Worm (Caenorhabditis elegans) whole organism, young adult: Measurements from ENCODE around the gene F02H6.7.
A peak's percentile ranks its signal among the peaks of the same experiment; 100 is the strongest.

Source experiments
- B0019.2 ChIP-seq: fragments of 200-800 bp; sonication (Bioruptor generic); conservative IDR thresholded peaks from 2 replicates; pipeline ENCODE4 v1.3.6; 2022; ENCODE audit warnings: missing genetic modification reagents, missing genetic modification characterization, missing compliant biosample characterization
- C06A6.2 ChIP-seq: fragments of 200-800 bp; sonication (Bioruptor generic); conservative IDR thresholded peaks from 2 replicates; pipeline ENCODE4 v1.3.6; 2022; ENCODE audit warnings: missing genetic modification characterization, missing compliant biosample characterization
- F10E7.11 ChIP-seq: sonication (generic microtip); optimal IDR thresholded peaks from 2 replicates; lab custom pipeline; 2017; ENCODE audit warnings: mild to moderate bottlenecking, missing genetic modification characterization, moderate library complexity, missing compliant biosample characterization
- F22D6.2 ChIP-seq: sonication (generic microtip); optimal IDR thresholded peaks from 2 replicates; lab custom pipeline; 2016; ENCODE audit warnings: mild to moderate bottlenecking, missing genetic modification characterization, missing compliant biosample characterization
- F57A8.1 ChIP-seq: fragments of 200-800 bp; sonication (Bioruptor generic); optimal IDR thresholded peaks from 2 replicates; lab custom pipeline; 2018; ENCODE audit warnings: mild to moderate bottlenecking, missing genetic modification characterization, moderate library complexity, missing compliant biosample characterization
- F57C9.4 ChIP-seq: sonication (generic microtip); optimal IDR thresholded peaks from 2 replicates; lab custom pipeline; 2017; ENCODE audit warnings: mild to moderate bottlenecking, missing genetic modification characterization, missing compliant biosample characterization
- Y53F4B.3 ChIP-seq: fragments of 200-800 bp; sonication (Bioruptor generic); IDR thresholded peaks from 2 replicates; pipeline ENCODE4 v1.3.6; 2022; ENCODE audit warnings: missing genetic modification reagents, missing genetic modification characterization, missing compliant biosample characterization
- Y67H2A.10 ChIP-seq: fragments of 200-800 bp; sonication (Bioruptor generic); conservative IDR thresholded peaks from 2 replicates; pipeline ENCODE4 v1.3.6; 2022; ENCODE audit warnings: missing genetic modification reagents, missing genetic modification characterization, missing compliant biosample characterization
- aptf-2 ChIP-seq: fragments of 200-800 bp; sonication (Bioruptor generic); conservative IDR thresholded peaks from 2 replicates; pipeline ENCODE4 v1.3.6; 2022; ENCODE audit warnings: missing genetic modification reagents, missing genetic modification characterization, missing compliant biosample characterization
- attf-5 ChIP-seq: fragments of 200-800 bp; sonication (Bioruptor generic); optimal IDR thresholded peaks from 2 replicates; lab custom pipeline; 2018; ENCODE audit warnings: mild to moderate bottlenecking, missing genetic modification characterization, missing compliant biosample characterization
- attf-6 ChIP-seq: fragments of 200-800 bp; sonication (Bioruptor generic); IDR thresholded peaks from 2 replicates; pipeline ENCODE4 v1.3.6; 2022; ENCODE audit warnings: missing genetic modification reagents, missing genetic modification characterization, missing compliant biosample characterization
- bed-1 ChIP-seq: fragments of 200-800 bp; sonication (Bioruptor generic); IDR thresholded peaks from 2 replicates; pipeline ENCODE4 v1.3.6; 2022; ENCODE audit warnings: missing genetic modification reagents, missing genetic modification characterization, missing compliant biosample characterization
- ccch-3 ChIP-seq: fragments of 200-800 bp; sonication (Bioruptor generic); optimal IDR thresholded peaks from 2 replicates; lab custom pipeline; 2018; ENCODE audit warnings: mild to moderate bottlenecking, missing genetic modification characterization, missing compliant biosample characterization
- cebp-1 ChIP-seq, 2 experiments: fragments of 200-800 bp in 1 of 2; sonication (Bioruptor generic) in 1 of 2; sonication (generic microtip) in 1 of 2; IDR thresholded peaks in 1 of 2; optimal IDR thresholded peaks in 1 of 2; 2 replicates each; pipeline versions ENCODE4 v1.3.6 to Lab custom; 2017 to 2022; ENCODE audit warnings: missing compliant biosample characterization in 2 of 2, missing genetic modification characterization in 2 of 2, mild to moderate bottlenecking in 1 of 2, missing genetic modification reagents in 1 of 2, moderate library complexity in 1 of 2
- ceh-27 ChIP-seq: fragments of 200-800 bp; sonication (Bioruptor generic); optimal IDR thresholded peaks from 2 replicates; lab custom pipeline; 2018; ENCODE audit warnings: mild to moderate bottlenecking, missing genetic modification characterization, moderate library complexity, missing compliant biosample characterization
- dpff-1 ChIP-seq: sonication (generic microtip); optimal IDR thresholded peaks from 2 replicates; lab custom pipeline; 2017; ENCODE audit warnings: mild to moderate bottlenecking, missing genetic modification characterization, missing compliant biosample characterization
- dpl-1 ChIP-seq: fragments of 150-350 bp; optimal IDR thresholded peaks from 2 replicates; lab custom pipeline; 2014; ENCODE audit warnings: missing biosample characterization, missing genetic modification reagents, missing genetic modification characterization
- egl-44 ChIP-seq: fragments of 200-800 bp; sonication (Bioruptor generic); IDR thresholded peaks from 2 replicates; pipeline ENCODE4 v1.3.6; 2022; ENCODE audit warnings: missing genetic modification reagents, missing genetic modification characterization, missing compliant biosample characterization
- ekl-4 ChIP-seq: fragments of 200-800 bp; sonication (Bioruptor generic); IDR thresholded peaks from 2 replicates; pipeline ENCODE4 v1.3.6; 2022; ENCODE audit warnings: missing genetic modification reagents, missing genetic modification characterization, missing compliant biosample characterization
- hmg-1.2 ChIP-seq: fragments of 200-800 bp; sonication (Bioruptor generic); IDR thresholded peaks from 2 replicates; pipeline ENCODE4 v1.3.6; 2022; ENCODE audit warnings: missing genetic modification reagents, missing genetic modification characterization, missing compliant biosample characterization
- hmg-20 ChIP-seq: fragments of 200-800 bp; sonication (Bioruptor generic); IDR thresholded peaks from 2 replicates; pipeline ENCODE4 v1.3.6; 2022; ENCODE audit warnings: missing genetic modification reagents, missing genetic modification characterization, missing compliant biosample characterization
- hsf-1 ChIP-seq: fragments of 200-800 bp; sonication (Bioruptor generic); IDR thresholded peaks from 2 replicates; pipeline ENCODE4 v1.3.6; 2022; ENCODE audit warnings: missing genetic modification reagents, missing genetic modification characterization, missing compliant biosample characterization
- lag-1 ChIP-seq: fragments of 200-800 bp; sonication (Bioruptor generic); IDR thresholded peaks from 2 replicates; pipeline ENCODE4 v1.3.6; 2022; ENCODE audit warnings: missing genetic modification reagents, missing genetic modification characterization, missing compliant biosample characterization
- let-526 ChIP-seq: fragments of 200-800 bp; sonication (Bioruptor generic); IDR thresholded peaks from 2 replicates; pipeline ENCODE4 v1.3.6; 2022; ENCODE audit warnings: missing genetic modification reagents, missing genetic modification characterization, missing compliant biosample characterization
- let-607 ChIP-seq, 2 experiments: fragments of 200-800 bp in 1 of 2; sonication (Bioruptor generic) in 1 of 2; sonication (generic microtip) in 1 of 2; optimal IDR thresholded peaks; 2 replicates each; lab custom pipeline; 2016 to 2018; ENCODE audit warnings: mild to moderate bottlenecking in 2 of 2, missing compliant biosample characterization in 2 of 2, missing genetic modification characterization in 2 of 2, moderate library complexity in 2 of 2, missing genotype in 1 of 2
- lin-40 ChIP-seq: sonication (generic microtip); optimal IDR thresholded peaks from 2 replicates; lab custom pipeline; 2016; ENCODE audit warnings: missing genetic modification characterization, mild to moderate bottlenecking, missing compliant biosample characterization, missing genotype, missing genetic modification reagents
- lin-54 ChIP-seq: fragments of 200-800 bp; sonication (Bioruptor generic); optimal IDR thresholded peaks from 2 replicates; lab custom pipeline; 2018; ENCODE audit warnings: mild to moderate bottlenecking, missing genetic modification characterization, missing compliant biosample characterization
- madf-8 ChIP-seq: fragments of 200-800 bp; sonication (Bioruptor generic); conservative IDR thresholded peaks from 2 replicates; pipeline ENCODE4 v1.3.6; 2022; ENCODE audit warnings: missing genetic modification reagents, missing genetic modification characterization, missing compliant biosample characterization
- mel-28 ChIP-seq: sonication (generic microtip); optimal IDR thresholded peaks from 2 replicates; lab custom pipeline; 2016; ENCODE audit warnings: borderline replicate concordance, mild to moderate bottlenecking, missing genetic modification characterization, missing compliant biosample characterization
- mes-4 ChIP-seq: sonication (generic microtip); optimal IDR thresholded peaks from 2 replicates; lab custom pipeline; 2016; ENCODE audit warnings: missing genotype, missing genetic modification characterization, missing compliant biosample characterization
- nfya-1 ChIP-seq: sonication (generic microtip); optimal IDR thresholded peaks from 2 replicates; lab custom pipeline; 2017; ENCODE audit warnings: antibody characterized with exemption, missing compliant biosample characterization, missing genetic modification characterization, borderline replicate concordance; ENCODE audit not compliant: insufficient read depth
- nfya-2 ChIP-seq: fragments of 200-800 bp; sonication (Bioruptor generic); IDR thresholded peaks from 2 replicates; pipeline ENCODE4 v1.3.6; 2022; ENCODE audit warnings: missing genetic modification reagents, missing genetic modification characterization, missing compliant biosample characterization
- nhr-179 ChIP-seq: sonication (generic microtip); optimal IDR thresholded peaks from 2 replicates; lab custom pipeline; 2016; ENCODE audit warnings: mild to moderate bottlenecking, missing genetic modification characterization, missing compliant biosample characterization
- sdz-38 ChIP-seq: sonication (generic microtip); optimal IDR thresholded peaks from 2 replicates; lab custom pipeline; 2016; ENCODE audit warnings: missing genotype, missing genetic modification characterization, missing compliant biosample characterization
- snpc-1.1 ChIP-seq: sonication (generic microtip); optimal IDR thresholded peaks from 2 replicates; lab custom pipeline; 2017; ENCODE audit warnings: missing genetic modification characterization, mild to moderate bottlenecking, missing compliant biosample characterization, antibody characterized with exemption, moderate library complexity, missing genotype, missing genetic modification reagents; ENCODE audit not compliant: insufficient read depth
- snpc-4 ChIP-seq, 5 experiments: fragments of 150-350 bp in 1 of 5; sonication (generic microtip) in 4 of 5; optimal IDR thresholded peaks; 2 replicates each; lab custom pipeline; 2014 to 2018; ENCODE audit warnings: missing genetic modification characterization in 5 of 5, missing biosample characterization in 3 of 5, antibody characterized with exemption in 2 of 5, mild to moderate bottlenecking in 2 of 5, missing compliant biosample characterization in 2 of 5, missing genotype in 2 of 5, moderate library complexity in 2 of 5, missing genetic modification reagents in 1 of 5
- sptf-2 ChIP-seq: fragments of 200-800 bp; sonication (Bioruptor generic); optimal IDR thresholded peaks from 2 replicates; lab custom pipeline; 2018; ENCODE audit warnings: mild to moderate bottlenecking, missing genetic modification characterization, missing compliant biosample characterization
- tbp1 ChIP-seq: fragments of 200-800 bp; sonication (Bioruptor generic); optimal IDR thresholded peaks from 2 replicates; lab custom pipeline; 2018; ENCODE audit warnings: mild to moderate bottlenecking, missing genetic modification characterization, missing compliant biosample characterization
- ztf-28 ChIP-seq: fragments of 200-800 bp; sonication (Bioruptor generic); IDR thresholded peaks from 2 replicates; pipeline ENCODE4 v1.3.6; 2022; ENCODE audit warnings: missing genetic modification reagents, missing genetic modification characterization, missing compliant biosample characterization
- ztf-6 ChIP-seq: fragments of 200-800 bp; sonication (Bioruptor generic); IDR thresholded peaks from 2 replicates; pipeline ENCODE4 v1.3.6; 2022; ENCODE audit warnings: missing genetic modification reagents, missing genetic modification characterization, missing compliant biosample characterization

The F02H6.7 gene

DNA sequence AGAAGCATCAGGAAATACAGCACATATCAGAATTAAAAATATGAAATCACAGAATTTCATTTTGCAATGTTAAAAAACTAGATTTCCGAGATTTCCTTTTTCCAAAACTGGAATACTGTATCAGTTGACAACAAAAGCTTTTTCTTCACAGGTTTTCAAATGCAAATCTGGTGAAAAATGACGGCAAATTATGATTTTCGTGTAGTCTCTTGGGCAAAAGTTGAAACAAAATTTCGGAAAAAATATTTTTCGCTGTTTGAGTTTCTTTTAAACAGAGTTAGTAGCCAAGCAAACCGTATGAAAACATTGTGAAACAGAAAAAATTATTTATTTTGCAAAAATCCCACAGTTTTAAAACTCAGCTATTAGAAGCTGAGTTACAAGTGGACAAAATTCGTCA lies 16.4 kb upstream of the F02H6.7 start, which contains the start of gene Y64G10A.2:
TSS of gene Y64G10A.2 (minus strand) at position 101 of the 400 bp plus-strand sequence.
- no peak for TF ChIP-seq lag-1
- no peak for TF ChIP-seq ztf-28 (GFP tag; lab: Robert Waterston, UW)
- no peak for TF ChIP-seq lin-40
- no peak for TF ChIP-seq tbp1
- TF ChIP-seq mel-28 (tag; lab: Kevin White, UChicago), result no peak
- no peak for TF ChIP-seq egl-44

DNA sequence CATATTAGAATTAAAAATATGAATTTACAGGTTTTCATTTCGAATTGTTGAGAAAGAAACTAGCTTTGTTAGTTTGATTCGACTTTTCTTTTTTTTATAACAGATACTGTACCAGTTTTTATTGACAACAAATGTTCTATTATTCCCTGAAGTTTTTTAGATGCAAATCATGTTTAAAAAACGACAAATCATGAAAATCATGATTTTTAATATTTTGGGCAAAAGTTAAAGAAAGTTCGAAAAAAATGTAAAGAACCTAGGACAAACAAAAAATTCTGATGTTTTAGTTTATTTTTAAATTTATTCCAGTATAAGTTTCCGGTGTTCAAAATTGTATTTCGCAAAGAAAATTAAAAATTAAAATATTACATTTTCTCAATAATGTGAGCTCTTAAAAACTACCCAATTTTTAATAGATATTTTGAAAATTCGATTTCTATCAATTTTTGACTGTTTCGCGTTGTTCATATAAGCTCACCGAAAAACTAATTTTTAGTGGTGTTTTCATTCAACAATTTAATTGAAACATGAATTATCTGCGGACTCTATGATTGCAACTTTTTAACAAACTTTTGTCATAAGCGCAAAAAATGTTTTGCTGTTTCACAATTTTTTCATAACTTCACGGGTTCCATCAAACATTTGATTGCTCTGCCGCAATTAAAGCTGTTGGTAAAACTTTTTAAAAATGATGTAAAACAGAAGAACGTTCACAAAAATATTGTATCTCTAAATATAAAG lies 13.6 kb upstream of the F02H6.7 start, which contains the start of gene Y64G10A.10:
TSS of gene Y64G10A.10 (minus strand) at position 51 of the 741 bp plus-strand sequence.
- TF ChIP-seq aptf-2, result no peak
- TF ChIP-seq attf-6 (GFP tag; lab: Robert Waterston, UW), result peak; percentile 56
- no peak for TF ChIP-seq F22D6.2
- TF ChIP-seq snpc-4 (GFP tag; optimal IDR thresholded peaks at IDR 0.05; lab: Kevin White, UChicago), result no peak
- peak in 2 of 4 experiments; percentile 19 to 45 for TF ChIP-seq snpc-4 (tag; optimal IDR thresholded peaks at IDR 0.05; lab: Kevin White, UChicago)

DNA sequence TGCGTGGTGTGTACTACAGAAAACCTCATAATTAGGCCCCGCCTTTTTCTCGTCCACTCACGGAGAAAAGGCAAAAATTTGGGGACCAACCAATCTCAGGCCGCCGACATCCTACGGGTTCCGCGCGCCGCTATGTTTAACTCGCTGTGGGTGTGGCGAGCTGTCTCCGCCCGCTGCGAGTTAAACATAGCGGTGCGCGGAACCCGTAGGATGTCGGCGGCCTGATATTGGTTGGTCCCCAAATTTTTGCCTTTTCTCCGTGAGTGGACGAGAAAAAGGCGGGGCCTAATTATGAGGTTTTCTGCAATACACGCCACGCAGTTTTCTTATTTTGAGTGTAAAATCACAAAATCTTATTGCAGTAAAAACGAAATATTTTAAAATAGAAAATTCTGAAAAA lies 12.2 kb upstream of the F02H6.7 start:
- TF ChIP-seq snpc-4 (GFP tag; optimal IDR thresholded peaks at IDR 0.05; lab: Kevin White, UChicago), result peak; percentile 8
- peak; percentile 62 to 96 (median 71) for TF ChIP-seq snpc-4 (tag; optimal IDR thresholded peaks at IDR 0.05; lab: Kevin White, UChicago)
- peak; percentile 77 for TF ChIP-seq snpc-1.1 (tag; lab: Kevin White, UChicago)
- peak; percentile 85 for TF ChIP-seq attf-6 (GFP tag; lab: Robert Waterston, UW)
- peak; percentile 49 for TF ChIP-seq hmg-1.2 (GFP tag; lab: Robert Waterston, UW)
- TF ChIP-seq, all 124 proteins: peak for 4; not testable (repeated sequence) for 120

- TF ChIP-seq cebp-1 (GFP tag; IDR thresholded peaks at IDR 0.05; lab: Robert Waterston, UW), result no peak
- TF ChIP-seq cebp-1 (tag; optimal IDR thresholded peaks at IDR 0.05; lab: Kevin White, UChicago), result no peak
- TF ChIP-seq madf-8, result no peak
- no peak for TF ChIP-seq F57C9.4 (tag; lab: Kevin White, UChicago)
- TF ChIP-seq ekl-4 (GFP tag; lab: Robert Waterston, UW), result no peak
- TF ChIP-seq attf-5 (GFP tag; lab: Kevin White, UChicago), result no peak
- TF ChIP-seq nfya-1, result no peak
- TF ChIP-seq nfya-2 (GFP tag; lab: Robert Waterston, UW), result no peak
- no peak for TF ChIP-seq B0019.2
- TF ChIP-seq Y53F4B.3, result no peak
- no peak for TF ChIP-seq let-526 (GFP tag; lab: Robert Waterston, UW)
- TF ChIP-seq mes-4 (tag; lab: Kevin White, UChicago), result no peak
- no peak for TF ChIP-seq lin-54 (GFP tag; lab: Kevin White, UChicago)
- TF ChIP-seq C06A6.2 (GFP tag; lab: Robert Waterston, UW), result no peak
- TF ChIP-seq bed-1 (GFP tag; lab: Robert Waterston, UW), result no peak
- no peak for TF ChIP-seq nhr-179 (tag; lab: Kevin White, UChicago)
- TF ChIP-seq ztf-6, result no peak
- TF ChIP-seq hsf-1, result no peak
- TF ChIP-seq, all 124 proteins: peak for 0
Measured at ce11 chrIV:14238976-14239375, 11.0 kb upstream of the F02H6.7 start, which contains the start of gene Y64G10A.1. Gene Y64G10A.1, minus strand, starts transcription at chrIV:14239076.

- TF ChIP-seq F57A8.1 (no peak), sptf-2 (GFP tag; lab: Kevin White, UChicago) (no peak), sdz-38 (no peak), let-607 (tag; optimal IDR thresholded peaks at IDR 0.05; lab: Kevin White, UChicago) (no peak), mes-4 (tag; lab: Kevin White, UChicago) (no peak), dpl-1 (no peak), Y67H2A.10 (no peak), hmg-20 (no peak), F10E7.11 (tag; lab: Kevin White, UChicago) (no peak), ccch-3 (GFP tag; lab: Kevin White, UChicago) (no peak), dpff-1 (tag; lab: Kevin White, UChicago) (no peak), ceh-27 (GFP tag; lab: Kevin White, UChicago) (no peak)
Measured at ce11 chrIV:14230799-14231198, 2.8 kb upstream of the F02H6.7 start, which contains the start of gene F02H6.6. Gene F02H6.6, minus strand, starts transcription at chrIV:14230899.
